Fruit fly (Drosophila melanogaster) whole organism, embryonic: ENCODE measurements around the gene Nf1.

Experiments
- Blimp-1 ChIP-seq: fragments of 200-800 bp; sonication (Bioruptor generic); optimal IDR thresholded peaks from 3 replicates; lab custom pipeline; 2018; ENCODE audit warnings: missing biosample characterization, missing genetic modification characterization, mild to moderate bottlenecking, moderate library complexity, missing genetic modification reagents
- C15 ChIP-seq: fragments of 200-800 bp; sonication (Bioruptor generic); IDR thresholded peaks from 3 replicates; pipeline ENCODE4 v1.3.6; 2022; ENCODE audit warnings: missing biosample characterization, missing genetic modification characterization
- CG10366 ChIP-seq: fragments of 200-800 bp; sonication (Bioruptor generic); IDR thresholded peaks from 2 replicates; pipeline ENCODE4 v1.3.6; 2022; ENCODE audit warnings: missing biosample characterization, missing genetic modification characterization
- CG12659 ChIP-seq: fragments of 200-800 bp; sonication (Bioruptor generic); optimal IDR thresholded peaks from 3 replicates; lab custom pipeline; 2017; ENCODE audit warnings: mild to moderate bottlenecking, missing biosample characterization, missing genetic modification reagents, missing genetic modification characterization
- CG13775 ChIP-seq: fragments of 200-800 bp; sonication (Bioruptor generic); optimal IDR thresholded peaks from 3 replicates; lab custom pipeline; 2017; ENCODE audit warnings: missing biosample characterization, mild to moderate bottlenecking, missing genetic modification characterization
- CG14667 ChIP-seq: fragments of 200-800 bp; sonication (Bioruptor generic); IDR thresholded peaks from 2 replicates; pipeline ENCODE4 v1.3.6; 2022; ENCODE audit warnings: missing biosample characterization, missing genetic modification characterization
- CG1602 ChIP-seq: fragments of 200-800 bp; sonication (Bioruptor generic); optimal IDR thresholded peaks from 3 replicates; lab custom pipeline; 2016; ENCODE audit warnings: missing biosample characterization, missing genetic modification characterization
- CG3065 ChIP-seq: fragments of 200-800 bp; sonication (Bioruptor generic); optimal IDR thresholded peaks from 2 replicates; lab custom pipeline; 2016; ENCODE audit warnings: missing biosample characterization, missing genetic modification characterization
- CG32532 ChIP-seq: fragments of 200-800 bp; sonication (Bioruptor generic); IDR thresholded peaks from 2 replicates; pipeline ENCODE4 v1.3.6; 2022; ENCODE audit warnings: missing biosample characterization, missing genetic modification characterization
- CG3838 ChIP-seq: fragments of 200-800 bp; sonication (Bioruptor generic); optimal IDR thresholded peaks from 3 replicates; lab custom pipeline; 2016; ENCODE audit warnings: missing biosample characterization, missing genetic modification characterization
- CG4424 ChIP-seq: fragments of 200-800 bp; sonication (Bioruptor generic); optimal IDR thresholded peaks from 3 replicates; lab custom pipeline; 2016; ENCODE audit warnings: missing biosample characterization, missing genetic modification characterization
- CG6175 ChIP-seq: fragments of 200-800 bp; sonication (Bioruptor generic); IDR thresholded peaks from 3 replicates; pipeline ENCODE4 v1.3.6; 2022; ENCODE audit warnings: missing biosample characterization, missing genetic modification characterization
- CG6791 ChIP-seq: fragments of 200-800 bp; sonication (Bioruptor generic); IDR thresholded peaks from 3 replicates; pipeline ENCODE4 v1.3.6; 2022; ENCODE audit warnings: missing biosample characterization, missing genetic modification characterization; ENCODE audit not compliant: partially characterized antibody
- CG7271 ChIP-seq: fragments of 200-800 bp; sonication (Bioruptor generic); optimal IDR thresholded peaks from 2 replicates; lab custom pipeline; 2018; ENCODE audit warnings: missing biosample characterization, mild to moderate bottlenecking, missing genetic modification characterization, moderate library complexity
- E2f1 ChIP-seq: fragments of 200-800 bp; sonication (Bioruptor generic); IDR thresholded peaks from 2 replicates; pipeline ENCODE4 v1.3.6; 2022; ENCODE audit warnings: missing biosample characterization, missing genetic modification characterization
- Ets97D ChIP-seq: fragments of 200-800 bp; sonication (Bioruptor generic); optimal IDR thresholded peaks from 3 replicates; lab custom pipeline; 2016; ENCODE audit warnings: missing biosample characterization, missing genetic modification characterization
- H15 ChIP-seq: fragments of 200-800 bp; sonication (Bioruptor generic); IDR thresholded peaks from 3 replicates; pipeline ENCODE4 v1.3.6; 2022; ENCODE audit warnings: missing biosample characterization, missing genetic modification characterization
- Hr3 ChIP-seq: fragments of 200-800 bp; sonication (Bioruptor generic); optimal IDR thresholded peaks from 3 replicates; lab custom pipeline; 2016; ENCODE audit warnings: missing biosample characterization, missing genetic modification characterization
- MTF-1 ChIP-seq: fragments of 200-800 bp; sonication (Bioruptor generic); optimal IDR thresholded peaks from 2 replicates; lab custom pipeline; 2018; ENCODE audit warnings: missing biosample characterization, mild to moderate bottlenecking, missing genetic modification characterization, borderline replicate concordance
- Med ChIP-seq: fragments of 200-800 bp; sonication (Bioruptor generic); peaks from one replicate; lab custom pipeline; 2016; ENCODE audit warnings: missing biosample characterization, missing genetic modification characterization, mild to moderate bottlenecking, inconsistent platforms, moderate library complexity
- Nf-YB ChIP-seq: fragments of 200-800 bp; sonication (Bioruptor generic); optimal IDR thresholded peaks from 3 replicates; lab custom pipeline; 2019; ENCODE audit warnings: missing biosample characterization, mild to moderate bottlenecking, missing genetic modification characterization, moderate library complexity
- Opbp ChIP-seq: fragments of 200-800 bp; sonication (Bioruptor generic); IDR thresholded peaks from 3 replicates; pipeline ENCODE4 v1.3.6; 2022; ENCODE audit warnings: missing biosample characterization, missing genetic modification characterization; ENCODE audit not compliant: partially characterized antibody
- Ravus ChIP-seq: fragments of 200-800 bp; sonication (Bioruptor generic); IDR thresholded peaks from 2 replicates; pipeline ENCODE4 v1.3.6; 2022; ENCODE audit warnings: missing biosample characterization, missing genetic modification characterization
- Spps ChIP-seq: fragments of 200-800 bp; sonication (Bioruptor generic); optimal IDR thresholded peaks from 2 replicates; lab custom pipeline; 2018; ENCODE audit warnings: missing biosample characterization, mild to moderate bottlenecking, missing genetic modification characterization
- Stat92E ChIP-seq, 3 experiments: fragments of >200 bp in 2 of 3; fragments of 200-800 bp in 1 of 3; sonication (Bioruptor generic) in 1 of 3; optimal IDR thresholded peaks; 2 replicates each; lab custom pipeline; 2017 to 2019; ENCODE audit warnings: missing biosample characterization in 3 of 3, missing genetic modification characterization in 3 of 3, mild to moderate bottlenecking in 1 of 3, moderate library complexity in 1 of 3
- abd-A ChIP-seq: fragments of 200-800 bp; sonication (Bioruptor generic); optimal IDR thresholded peaks from 3 replicates; lab custom pipeline; 2019; ENCODE audit warnings: missing biosample characterization, mild to moderate bottlenecking, missing genetic modification characterization, moderate library complexity
- ac ChIP-seq: fragments of 200-800 bp; sonication (Bioruptor generic); optimal IDR thresholded peaks from 3 replicates; lab custom pipeline; 2017; ENCODE audit warnings: missing biosample characterization, mild to moderate bottlenecking, missing genetic modification characterization
- bigmax ChIP-seq: fragments of 200-800 bp; sonication (Bioruptor generic); optimal IDR thresholded peaks from 2 replicates; lab custom pipeline; 2018; ENCODE audit warnings: missing biosample characterization, mild to moderate bottlenecking, missing genetic modification characterization
- bsh ChIP-seq, 2 experiments: fragments of 200-800 bp; sonication (Bioruptor generic); optimal IDR thresholded peaks; 2 replicates each; lab custom pipeline; 2017 to 2018; ENCODE audit warnings: mild to moderate bottlenecking in 2 of 2, missing biosample characterization in 2 of 2, missing genetic modification characterization in 2 of 2, moderate library complexity in 1 of 2
- btn ChIP-seq: fragments of 200-800 bp; sonication (Bioruptor generic); optimal IDR thresholded peaks from 2 replicates; lab custom pipeline; 2016; ENCODE audit warnings: missing biosample characterization, missing genetic modification characterization
- cad ChIP-seq: fragments of >200 bp; optimal IDR thresholded peaks from 2 replicates; lab custom pipeline; 2017; ENCODE audit warnings: missing biosample characterization, missing genetic modification characterization
- cwo ChIP-seq: fragments of 200-800 bp; sonication (Bioruptor generic); optimal IDR thresholded peaks from 3 replicates; lab custom pipeline; 2017; ENCODE audit warnings: missing biosample characterization, missing genetic modification characterization, mild to moderate bottlenecking, moderate library complexity, missing genetic modification reagents
- da ChIP-seq: fragments of 200-800 bp; sonication (Bioruptor generic); optimal IDR thresholded peaks from 2 replicates; lab custom pipeline; 2016; ENCODE audit warnings: missing biosample characterization, missing genetic modification characterization
- grn ChIP-seq: fragments of 200-800 bp; sonication (Bioruptor generic); optimal IDR thresholded peaks from 3 replicates; lab custom pipeline; 2017; ENCODE audit warnings: missing biosample characterization, missing genetic modification characterization
- kay ChIP-seq: fragments of 200-800 bp; sonication (Bioruptor generic); optimal IDR thresholded peaks from 2 replicates; lab custom pipeline; 2016; ENCODE audit warnings: missing biosample characterization, missing genetic modification characterization
- lab ChIP-seq: fragments of 200-800 bp; sonication (Bioruptor generic); optimal IDR thresholded peaks from 3 replicates; lab custom pipeline; 2017; ENCODE audit warnings: missing biosample characterization, missing genetic modification characterization, mild to moderate bottlenecking, moderate library complexity, missing genetic modification reagents
- lilli ChIP-seq: fragments of 200-800 bp; sonication (Bioruptor generic); optimal IDR thresholded peaks from 3 replicates; lab custom pipeline; 2016; ENCODE audit warnings: missing biosample characterization, missing genetic modification characterization
- nmo ChIP-seq: fragments of 200-800 bp; sonication (Bioruptor generic); optimal IDR thresholded peaks from 2 replicates; lab custom pipeline; 2018; ENCODE audit warnings: missing biosample characterization, mild to moderate bottlenecking, missing genetic modification characterization, moderate library complexity
- nom ChIP-seq: fragments of 200-800 bp; sonication (Bioruptor generic); optimal IDR thresholded peaks from 2 replicates; lab custom pipeline; 2017; ENCODE audit warnings: missing biosample characterization, missing genetic modification characterization, mild to moderate bottlenecking, moderate library complexity, missing genetic modification reagents
- oc ChIP-seq: fragments of 200-800 bp; sonication (Bioruptor generic); optimal IDR thresholded peaks from 2 replicates; lab custom pipeline; 2018; ENCODE audit warnings: missing biosample characterization, mild to moderate bottlenecking, missing genetic modification characterization, moderate library complexity
- row ChIP-seq: fragments of 200-800 bp; sonication (Bioruptor generic); IDR thresholded peaks from 3 replicates; pipeline ENCODE4 v1.3.6; 2022; ENCODE audit warnings: missing biosample characterization, missing genetic modification characterization
- sens ChIP-seq: fragments of 200-800 bp; sonication (Bioruptor generic); peaks from one replicate; lab custom pipeline; 2016; ENCODE audit warnings: missing biosample characterization, missing genetic modification characterization
- sens-2 ChIP-seq: fragments of 200-800 bp; sonication (Bioruptor generic); IDR thresholded peaks from 2 replicates; pipeline ENCODE4 v1.3.6; 2022; ENCODE audit warnings: missing biosample characterization, missing genetic modification characterization
- seq ChIP-seq: fragments of 200-800 bp; sonication (Bioruptor generic); IDR thresholded peaks from 2 replicates; pipeline ENCODE4 v1.3.6; 2022; ENCODE audit warnings: missing biosample characterization, missing genetic modification characterization
- tna ChIP-seq: fragments of 200-800 bp; sonication (Bioruptor generic); IDR thresholded peaks from 2 replicates; pipeline ENCODE4 v1.3.6; 2022; ENCODE audit warnings: missing biosample characterization, missing genetic modification characterization; ENCODE audit not compliant: partially characterized antibody
- trem ChIP-seq: fragments of 200-800 bp; optimal IDR thresholded peaks from 3 replicates; lab custom pipeline; 2019; ENCODE audit warnings: missing biosample characterization, mild to moderate bottlenecking, missing genetic modification characterization, moderate library complexity
- vnd ChIP-seq: fragments of 200-800 bp; sonication (Bioruptor generic); IDR thresholded peaks from 3 replicates; pipeline ENCODE4 v1.3.6; 2022; ENCODE audit warnings: missing biosample characterization, missing genetic modification characterization; ENCODE audit not compliant: partially characterized antibody

Gene Nf1

DNA sequence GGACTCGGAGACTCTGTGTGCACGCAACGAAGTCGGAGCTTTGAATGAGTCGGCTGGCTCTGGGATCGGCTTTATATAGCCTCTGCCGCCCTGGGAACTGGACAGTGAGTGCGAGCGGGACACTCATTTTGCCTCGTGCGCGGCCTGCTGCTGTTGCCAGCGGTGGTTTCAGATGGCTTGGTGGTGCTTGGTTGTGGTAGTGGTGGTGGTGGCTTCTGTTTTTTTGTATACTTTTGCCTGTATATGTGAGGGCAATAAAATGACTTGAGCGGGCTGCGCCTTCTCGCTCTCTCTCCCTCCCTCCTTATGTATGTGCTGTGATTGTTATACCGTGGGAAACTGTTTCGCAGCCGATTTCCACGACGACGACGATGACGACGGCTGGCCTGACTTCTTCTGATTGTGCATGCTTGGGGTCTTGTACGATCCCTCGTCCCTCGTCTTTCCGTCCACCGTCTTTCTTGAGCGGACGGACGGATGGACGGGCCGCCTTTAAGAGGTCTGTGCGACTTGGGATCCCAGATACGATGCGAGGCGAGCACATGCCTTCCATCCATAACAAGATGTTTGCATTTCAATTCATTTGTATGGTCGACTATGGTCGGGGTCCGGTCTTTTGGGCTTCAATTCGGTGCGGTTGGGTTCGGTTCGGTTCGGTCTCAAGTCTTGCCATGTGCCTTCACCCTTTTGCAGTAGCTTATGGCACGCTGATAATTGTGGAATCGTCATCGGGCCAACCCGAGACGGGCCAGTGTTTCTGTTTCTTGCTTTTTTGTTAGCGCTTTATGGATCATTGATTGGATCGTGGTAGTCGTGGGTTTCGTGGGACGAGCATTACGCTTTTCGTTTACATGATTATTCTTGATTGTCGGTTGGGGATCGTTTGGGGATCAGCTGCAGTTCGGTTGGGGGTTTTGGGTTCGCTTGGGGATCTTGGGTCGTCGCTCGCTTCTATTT lies 23.4 kb downstream of the Nf1 start (continued):
- TF ChIP-seq CG32532 (GFP tag; lab: Robert Waterston, UW), result no peak; the same call in 1 of the 2 replicates
- TF ChIP-seq nmo (GFP tag; lab: Kevin White, UChicago), result peak; percentile 16
- TF ChIP-seq CG4424, result no peak
- 0 out of 3 replicates have a peak, but pooled peaks have one; percentile 49 for TF ChIP-seq CG6175
- peak; percentile 74; the same call in 1 of the 2 replicates for TF ChIP-seq sens-2
- no peak for TF ChIP-seq CG7271
- peak; percentile 14 for TF ChIP-seq btn (GFP tag; lab: Kevin White, UChicago)
- TF ChIP-seq CG6791 (GFP tag; lab: Robert Waterston, UW), result peak; percentile 66; the same call in 2 of the 3 replicates
- TF ChIP-seq seq (GFP tag; lab: Robert Waterston, UW), result peak; percentile 43; the same call in 1 of the 2 replicates
- peak; percentile 43 for TF ChIP-seq MTF-1
- TF ChIP-seq CG12659, result no peak
- TF ChIP-seq Ravus, result no peak
- TF ChIP-seq cwo (GFP tag; lab: Kevin White, UChicago), result peak; percentile 76
- peak in 1 of 3 experiments; percentile 55 for TF ChIP-seq Stat92E (GFP tag; optimal IDR thresholded peaks at IDR 0.05; lab: Kevin White, UChicago)
- peak; percentile 28 for TF ChIP-seq trem (tag; lab: Kevin White, UChicago)
- peak; percentile 2 for TF ChIP-seq Spps (tag; lab: Kevin White, UChicago)
- no peak for TF ChIP-seq CG10366 (GFP tag; lab: Robert Waterston, UW)
- TF ChIP-seq cad (GFP tag; lab: Kevin White, UChicago), result peak; percentile 93
- 0 out of 3 replicates have a peak, but pooled peaks have one; percentile 16 for TF ChIP-seq row (GFP tag; lab: Robert Waterston, UW)
- no peak for TF ChIP-seq CG3065 (GFP tag; lab: Kevin White, UChicago)
- TF ChIP-seq Nf-YB, result peak; percentile 58
- no peak for TF ChIP-seq lilli (GFP tag; lab: Kevin White, UChicago)
- peak; percentile 81 for TF ChIP-seq nom
- TF ChIP-seq Hr3 (GFP tag; lab: Kevin White, UChicago), result no peak
- no peak for TF ChIP-seq CG13775
- TF ChIP-seq CG3838 (GFP tag; lab: Kevin White, UChicago), result no peak
- peak; percentile 77 for TF ChIP-seq da
- no peak for TF ChIP-seq CG14667 (GFP tag; lab: Robert Waterston, UW)
- TF ChIP-seq CG1602 (GFP tag; lab: Kevin White, UChicago), result no peak
- no peak; the same call in 2 of the 3 replicates for TF ChIP-seq Opbp
- TF ChIP-seq lab (GFP tag; lab: Kevin White, UChicago), result peak; percentile 43
- TF ChIP-seq E2f1 (GFP tag; lab: Robert Waterston, UW), result no peak; the same call in 1 of the 2 replicates
- TF ChIP-seq H15 (GFP tag; lab: Robert Waterston, UW), result no peak
- TF ChIP-seq kay (GFP tag; lab: Kevin White, UChicago), result peak; percentile 48
- peak; percentile 3 to 22 for TF ChIP-seq bsh (GFP tag; optimal IDR thresholded peaks at IDR 0.05; lab: Kevin White, UChicago)
- peak; percentile 76 for TF ChIP-seq Med (GFP tag; lab: Kevin White, UChicago)
- TF ChIP-seq sens (GFP tag; lab: Kevin White, UChicago), result peak; percentile 89
- no peak for TF ChIP-seq vnd (GFP tag; lab: Robert Waterston, UW)
- TF ChIP-seq bigmax (GFP tag; lab: Kevin White, UChicago), result peak; percentile 14
- TF ChIP-seq grn (GFP tag; lab: Kevin White, UChicago), result peak; percentile 39
- peak; percentile 86 for TF ChIP-seq oc (tag; lab: Kevin White, UChicago)
- TF ChIP-seq ac (GFP tag; lab: Kevin White, UChicago), result peak; percentile 88
- TF ChIP-seq Ets97D, result no peak
- peak; percentile 97 for TF ChIP-seq abd-A
- TF ChIP-seq Blimp-1, result no peak
- no peak for TF ChIP-seq C15 (GFP tag; lab: Robert Waterston, UW)
- 0 out of 2 replicates have a peak, but pooled peaks have one; percentile 23 for TF ChIP-seq tna (GFP tag; lab: Robert Waterston, UW)
